Fruit fly (Drosophila melanogaster): Measurements from ENCODE around the gene Spc25.

Spc25 gene

DNA sequence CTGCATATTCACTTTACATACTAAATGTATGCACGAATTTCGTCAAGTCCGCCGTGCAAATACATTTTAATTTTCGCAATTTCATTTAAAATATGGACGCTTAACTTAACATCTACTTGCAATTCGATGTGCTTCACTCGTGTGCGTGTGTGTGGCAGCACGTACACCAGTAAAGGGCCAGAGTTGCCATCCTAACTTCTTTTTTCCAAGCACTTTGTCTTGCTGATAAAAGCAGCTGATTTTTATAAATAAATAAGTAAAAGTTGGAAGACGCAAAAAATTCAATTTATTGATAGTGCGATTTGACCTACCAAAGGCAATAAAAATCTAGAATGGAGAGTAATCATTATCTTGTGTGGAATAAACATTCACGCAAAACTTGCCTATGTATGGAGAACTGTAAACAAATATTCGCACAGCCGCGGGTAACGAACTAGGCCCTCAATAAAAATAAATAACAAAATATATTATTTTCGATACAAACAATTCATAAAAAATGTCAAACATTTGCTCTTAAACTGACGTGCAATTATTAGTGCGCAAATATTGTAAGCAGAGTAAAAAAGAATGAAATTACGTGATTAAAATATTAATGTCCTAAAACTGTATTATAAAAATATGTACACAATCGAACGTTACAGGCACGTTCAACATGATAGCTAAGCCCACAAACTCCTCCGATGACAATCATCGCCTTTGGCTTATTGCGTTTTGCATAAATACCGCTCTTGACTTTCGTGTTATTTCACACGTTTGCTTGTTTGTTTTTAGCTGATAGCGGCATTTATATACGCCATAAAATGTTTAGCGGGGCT lies 20.8 kb downstream of the Spc25 start:
- TF ChIP-seq CG17801 (GFP tag; optimal IDR thresholded peaks at IDR 0.05; ENCODE audit: partially characterized antibody): peak; percentile 54

dm6 chr3R:12982982-12983633 lies 21.6 kb downstream of the Spc25 start:
- no peak for TF ChIP-seq CG17801 (GFP tag; optimal IDR thresholded peaks at IDR 0.05; ENCODE audit: partially characterized antibody)

DNA sequence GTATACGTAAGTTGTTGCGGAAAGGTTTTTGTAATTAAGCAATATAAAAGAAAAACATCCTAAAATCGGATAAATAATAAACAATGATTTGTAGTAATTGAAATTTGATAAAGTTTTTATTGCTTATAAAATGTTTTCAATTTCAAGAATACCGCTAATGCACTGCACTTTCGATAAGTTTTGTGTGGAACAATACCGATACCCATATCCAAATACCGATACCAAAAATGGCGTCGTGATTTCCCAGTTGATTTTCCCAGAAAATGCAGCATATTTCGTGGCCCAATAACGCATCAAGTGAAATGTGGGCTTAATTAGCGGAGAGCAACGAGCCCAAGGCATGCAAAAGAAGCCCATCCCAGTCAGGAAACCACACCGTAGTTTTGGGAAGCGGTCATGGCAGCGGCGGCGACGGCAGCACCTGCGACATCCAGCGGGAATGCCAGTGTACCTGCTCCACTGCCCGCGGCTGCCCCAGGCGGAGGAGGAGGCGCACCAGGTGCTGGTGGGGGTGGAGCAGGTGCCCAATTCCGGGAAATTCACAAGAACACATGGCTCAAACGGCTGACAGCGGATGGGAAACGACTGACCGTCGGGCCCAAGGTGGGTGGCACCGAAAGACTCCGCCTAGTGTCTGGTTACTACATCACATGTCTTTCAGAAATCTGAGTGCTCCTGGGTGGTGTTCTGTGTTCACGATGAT lies 24.4 kb downstream of the Spc25 start, which contains the start of gene CG31342:
Gene CG31342, plus strand, starts transcription at position 214 of the 703 bp plus-strand sequence.
- TF ChIP-seq CG17801 (GFP tag; optimal IDR thresholded peaks at IDR 0.05; ENCODE audit: partially characterized antibody): peak; percentile 48

- TF ChIP-seq CG17801 (GFP tag; optimal IDR thresholded peaks at IDR 0.05; ENCODE audit: partially characterized antibody): no peak
Measured at dm6 chr3R:12988411-12988810, 26.9 kb downstream of the Spc25 start, which contains the start of gene CG14383. TSS of gene CG14383 (minus strand) at chr3R:12988511.

dm6 chr3R:12993018-12993417 lies 31.5 kb downstream of the Spc25 start, which contains the start of gene yellow-f:
TSS of gene yellow-f (minus strand) at chr3R:12993201.
- TF ChIP-seq CG17801 (GFP tag; optimal IDR thresholded peaks at IDR 0.05; ENCODE audit: partially characterized antibody): no peak

- no peak for TF ChIP-seq CG17801 (GFP tag; optimal IDR thresholded peaks at IDR 0.05; ENCODE audit: partially characterized antibody)
Measured at dm6 chr3R:12995047-12995446, 33.5 kb downstream of the Spc25 start, which contains the start of gene yellow-f2. TSS of gene yellow-f2 (minus strand) at chr3R:12995147.

dm6 chr3R:12995522-12995921 lies 34.0 kb downstream of the Spc25 start, which contains the start of gene CG7488:
TSS of gene CG7488 (plus strand) at chr3R:12995620.
- TF ChIP-seq CG17801 (GFP tag; optimal IDR thresholded peaks at IDR 0.05; ENCODE audit: partially characterized antibody): peak; percentile 12

dm6 chr3R:12997550-12998233 lies 36.1 kb downstream of the Spc25 start, which contains the start of the genes CG17327, CG44194 and CG7518:
TSS of gene CG17327 (minus strand) at chr3R:12997726.
TSS of gene CG44194 (minus strand) at chr3R:12997726.
TSS of gene CG7518 (plus strand) at chr3R:12998089.
- no peak for TF ChIP-seq CG17801 (GFP tag; optimal IDR thresholded peaks at IDR 0.05; ENCODE audit: partially characterized antibody)

dm6 chr3R:12998234-12998591 lies 36.7 kb downstream of the Spc25 start:
- TF ChIP-seq CG17801 (GFP tag; optimal IDR thresholded peaks at IDR 0.05; ENCODE audit: partially characterized antibody): peak; percentile 17

DNA sequence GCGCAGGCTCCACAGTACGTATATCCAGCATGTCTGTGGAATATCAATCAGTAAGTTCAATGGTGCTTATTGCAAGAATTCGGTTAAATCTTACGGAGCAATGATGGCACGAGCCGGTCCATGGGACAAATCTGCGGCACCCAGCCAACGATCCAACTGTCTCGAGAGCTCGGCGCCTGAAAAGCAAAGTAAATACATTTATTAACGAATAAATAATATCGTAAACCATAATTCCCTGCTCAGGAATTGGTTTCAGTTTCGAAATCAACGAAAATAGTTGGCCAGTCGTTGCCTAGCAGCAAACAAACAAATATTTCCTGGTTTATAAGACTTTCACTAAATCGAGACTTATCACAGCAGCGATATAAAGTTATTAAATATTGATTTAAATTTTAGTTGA lies 48.0 kb downstream of the Spc25 start, which contains the start of gene CG11656:
Gene CG11656, plus strand, starts transcription at position 301 of the 400 bp plus-strand sequence.
- TF ChIP-seq CG17801 (GFP tag; optimal IDR thresholded peaks at IDR 0.05; ENCODE audit: partially characterized antibody): no peak

DNA sequence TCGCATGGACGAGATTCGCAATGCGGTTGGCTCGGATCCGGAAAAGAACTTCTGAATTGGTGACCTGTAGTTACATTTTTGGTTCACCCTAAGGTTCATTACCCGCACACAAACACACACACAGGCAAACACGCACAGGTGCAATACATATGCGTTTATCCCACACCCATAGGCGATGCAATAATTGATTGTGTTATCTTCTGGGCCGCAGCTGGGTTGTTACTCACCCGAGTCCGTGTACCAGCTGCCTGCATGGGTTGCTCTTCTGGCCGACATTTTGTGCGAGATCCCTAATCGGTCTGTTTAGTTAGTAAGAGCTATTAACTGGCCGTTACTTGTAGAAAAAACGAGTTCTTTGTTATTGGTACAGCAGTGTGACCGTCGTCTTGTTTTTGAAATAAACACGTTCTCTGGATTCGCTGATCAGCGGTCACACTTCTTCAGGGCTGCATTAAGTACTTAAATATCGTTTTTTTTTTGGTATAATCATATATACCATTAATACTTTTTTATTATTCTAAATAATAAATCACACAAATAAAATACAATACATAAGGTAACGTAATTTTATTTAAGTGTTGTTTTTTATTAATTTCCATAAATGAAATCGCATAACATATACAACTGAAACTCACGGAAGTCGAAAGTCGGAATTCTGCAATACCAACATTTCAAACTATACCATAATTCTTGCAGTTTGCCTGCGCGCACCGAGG lies 49.5 kb downstream of the Spc25 start, which contains the start of gene CG8031:
Gene CG8031, minus strand, starts transcription at position 406 of the 716 bp plus-strand sequence.
- TF ChIP-seq CG17801 (GFP tag; optimal IDR thresholded peaks at IDR 0.05; ENCODE audit: partially characterized antibody): peak; percentile 14

dm6 chr3R:13011621-13011963 lies 50.0 kb downstream of the Spc25 start, which contains the start of gene CtBP:
TSS of gene CtBP (plus strand) at chr3R:13011649.
- no peak for TF ChIP-seq CG17801 (GFP tag; optimal IDR thresholded peaks at IDR 0.05; ENCODE audit: partially characterized antibody)

dm6 chr3R:13012351-13012750 lies 50.8 kb downstream of the Spc25 start:
- TF ChIP-seq CG17801 (GFP tag; optimal IDR thresholded peaks at IDR 0.05; ENCODE audit: partially characterized antibody): peak; percentile 39

All from ovary, adult (tissue).